Worm (Caenorhabditis elegans): ENCODE measurements around the gene T21E8.5.

DNA sequence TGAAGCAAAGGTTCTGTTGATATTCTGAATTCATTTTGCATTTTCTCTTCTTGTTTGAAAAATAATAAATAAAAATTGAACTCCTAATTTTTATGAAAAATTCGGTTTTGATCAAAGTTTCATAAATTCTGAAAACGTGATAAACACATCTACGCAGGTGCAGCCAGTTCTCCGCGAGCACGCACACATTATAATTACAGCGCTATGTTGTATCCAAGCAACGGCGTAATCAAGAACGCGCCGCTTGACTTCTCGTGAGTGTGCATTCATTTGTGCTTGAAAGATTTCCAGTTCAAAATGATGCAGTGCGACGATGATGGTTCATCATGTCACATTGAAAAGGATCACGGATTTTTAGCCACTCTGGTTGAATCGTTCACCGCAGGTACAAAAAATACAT, 5.9 kb downstream of the T21E8.5 start, which contains the start of gene F47B10.3:
- no peak for TF ChIP-seq dpl-1 (GFP tag; optimal IDR thresholded peaks at IDR 0.05)
- TF ChIP-seq mcd-1 (GFP tag; IDR thresholded peaks at IDR 0.05) = no peak
- no peak for TF ChIP-seq F52B5.7 (tag; optimal IDR thresholded peaks at IDR 0.05)
- TF ChIP-seq lag-1 (GFP tag; IDR thresholded peaks at IDR 0.05) = no peak
- no peak for TF ChIP-seq snpc-4 (GFP tag; optimal IDR thresholded peaks at IDR 0.05)
- no peak for TF ChIP-seq snpc-4 (tag; optimal IDR thresholded peaks at IDR 0.05)
- TF ChIP-seq rpc-1 (optimal IDR thresholded peaks at IDR 0.05) = no peak
- no peak for TF ChIP-seq rpc-1 (tag; optimal IDR thresholded peaks at IDR 0.05)
- no peak for TF ChIP-seq snpc-1.1 (tag; optimal IDR thresholded peaks at IDR 0.05; ENCODE audit: insufficient read depth)
- TF ChIP-seq attf-6 (GFP tag; IDR thresholded peaks at IDR 0.05) = no peak
- no peak for TF ChIP-seq ztf-3 (GFP tag; optimal IDR thresholded peaks at IDR 0.05)
- TF ChIP-seq B0035.1 (tag; optimal IDR thresholded peaks at IDR 0.05) = no peak
- TF ChIP-seq nfya-1 (tag; optimal IDR thresholded peaks at IDR 0.05; ENCODE audit: borderline replicate concordance, insufficient read depth) = no peak
